Fruit fly (Drosophila melanogaster) whole organism, prepupa: Measurements from ENCODE around the gene Gdi.
A peak's percentile ranks its signal among the peaks of the same experiment; 100 is the strongest.

Source experiments
- Blimp-1 ChIP-seq: fragments of 200-800 bp; sonication (Bioruptor generic); optimal IDR thresholded peaks from 3 replicates; lab custom pipeline; 2017; ENCODE audit warnings: missing biosample characterization, missing genetic modification characterization, mild to moderate bottlenecking, moderate library complexity, missing genetic modification reagents
- CG10631 ChIP-seq: fragments of 200-800 bp; sonication (Bioruptor generic); optimal IDR thresholded peaks from 2 replicates; lab custom pipeline; 2016; ENCODE audit warnings: missing biosample characterization, missing genetic modification characterization
- CG10669 ChIP-seq: fragments of 200-800 bp; sonication (Bioruptor generic); optimal IDR thresholded peaks from 3 replicates; lab custom pipeline; 2018; ENCODE audit warnings: missing biosample characterization, mild to moderate bottlenecking, missing genetic modification characterization, moderate library complexity
- CG11294 ChIP-seq: fragments of 200-800 bp; sonication (Bioruptor generic); IDR thresholded peaks from 2 replicates; pipeline ENCODE4 v1.3.6; 2022; ENCODE audit warnings: missing biosample characterization, missing genetic modification characterization
- CG11762 ChIP-seq: fragments of 200-800 bp; sonication (Bioruptor generic); optimal IDR thresholded peaks from 3 replicates; lab custom pipeline; 2016; ENCODE audit warnings: missing biosample characterization, missing genetic modification characterization; ENCODE audit not compliant: insufficient read depth
- CG15336 ChIP-seq: fragments of 200-800 bp; sonication (Bioruptor generic); IDR thresholded peaks from 2 replicates; pipeline ENCODE4 v1.3.6; 2022; ENCODE audit warnings: missing biosample characterization, missing genetic modification characterization
- CG1621 ChIP-seq: fragments of 200-800 bp; sonication (Bioruptor generic); optimal IDR thresholded peaks from 3 replicates; lab custom pipeline; 2018; ENCODE audit warnings: missing biosample characterization, mild to moderate bottlenecking, missing genetic modification characterization
- CG16779 ChIP-seq: fragments of 200-800 bp; sonication (Bioruptor generic); optimal IDR thresholded peaks from 3 replicates; lab custom pipeline; 2017; ENCODE audit warnings: missing biosample characterization, mild to moderate bottlenecking, missing genetic modification characterization
- CG3032 ChIP-seq: fragments of 200-800 bp; optimal IDR thresholded peaks from 2 replicates; lab custom pipeline; 2019; ENCODE audit warnings: missing biosample characterization, mild to moderate bottlenecking, missing genetic modification characterization, moderate library complexity
- CG31627 ChIP-seq: fragments of 200-800 bp; sonication (Bioruptor generic); optimal IDR thresholded peaks from 3 replicates; lab custom pipeline; 2016; ENCODE audit warnings: missing biosample characterization, missing genetic modification characterization
- CG4318 ChIP-seq: fragments of 200-800 bp; sonication (Bioruptor generic); optimal IDR thresholded peaks from 3 replicates; lab custom pipeline; 2017; ENCODE audit warnings: missing biosample characterization, mild to moderate bottlenecking, missing genetic modification characterization
- CG6163 ChIP-seq: fragments of 200-800 bp; sonication (Bioruptor generic); IDR thresholded peaks from 3 replicates; pipeline ENCODE4 v1.3.6; 2022; ENCODE audit warnings: missing biosample characterization, missing genetic modification characterization
- CG6276 ChIP-seq: fragments of 200-800 bp; sonication (Bioruptor generic); optimal IDR thresholded peaks from 2 replicates; lab custom pipeline; 2017; ENCODE audit warnings: missing biosample characterization, mild to moderate bottlenecking, missing genetic modification characterization
- CG6792 ChIP-seq: fragments of 200-800 bp; sonication (Bioruptor generic); optimal IDR thresholded peaks from 3 replicates; lab custom pipeline; 2016; ENCODE audit warnings: missing biosample characterization, missing genetic modification characterization
- CG6808 ChIP-seq: fragments of 200-800 bp; sonication (Bioruptor generic); optimal IDR thresholded peaks from 3 replicates; lab custom pipeline; 2017; ENCODE audit warnings: missing biosample characterization, missing genetic modification characterization, mild to moderate bottlenecking, moderate library complexity, missing genetic modification reagents
- CG6854 ChIP-seq: fragments of 200-800 bp; sonication (Bioruptor generic); optimal IDR thresholded peaks from 2 replicates; lab custom pipeline; 2017; ENCODE audit warnings: missing biosample characterization, mild to moderate bottlenecking, missing genetic modification characterization
- CG7368 ChIP-seq: fragments of 200-800 bp; sonication (Bioruptor generic); optimal IDR thresholded peaks from 3 replicates; lab custom pipeline; 2016; ENCODE audit warnings: missing biosample characterization, missing genetic modification characterization
- CG8119 ChIP-seq: fragments of 200-800 bp; sonication (Bioruptor generic); IDR thresholded peaks from 3 replicates; pipeline ENCODE4 v1.3.6; 2022; ENCODE audit warnings: missing biosample characterization, missing genetic modification characterization
- CG8319 ChIP-seq: fragments of 200-800 bp; sonication (Bioruptor generic); optimal IDR thresholded peaks from 3 replicates; lab custom pipeline; 2016; ENCODE audit warnings: missing biosample characterization, missing genetic modification characterization
- CG8632 ChIP-seq: fragments of 200-800 bp; sonication (Bioruptor generic); optimal IDR thresholded peaks from 3 replicates; lab custom pipeline; 2016; ENCODE audit warnings: missing biosample characterization, missing genetic modification characterization
- CG9139 ChIP-seq: fragments of 200-800 bp; sonication (Bioruptor generic); optimal IDR thresholded peaks from 3 replicates; lab custom pipeline; 2017; ENCODE audit warnings: missing biosample characterization, mild to moderate bottlenecking, missing genetic modification characterization
- Eip75B ChIP-seq: fragments of 200-800 bp; sonication (Bioruptor generic); optimal IDR thresholded peaks from 3 replicates; lab custom pipeline; 2016; ENCODE audit warnings: missing biosample characterization, missing genetic modification characterization
- Eip78C ChIP-seq: fragments of 200-800 bp; sonication (Bioruptor generic); peaks from one replicate; lab custom pipeline; 2016; ENCODE audit warnings: missing biosample characterization, missing genetic modification characterization
- Eip93F ChIP-seq: fragments of 200-800 bp; sonication (Bioruptor generic); optimal IDR thresholded peaks from 2 replicates; lab custom pipeline; 2016; ENCODE audit warnings: missing biosample characterization, mild to moderate bottlenecking, missing genetic modification characterization
- Ets21C ChIP-seq: fragments of 200-800 bp; sonication (Bioruptor generic); optimal IDR thresholded peaks from 3 replicates; lab custom pipeline; 2016; ENCODE audit warnings: missing biosample characterization, missing genetic modification characterization
- Ets96B ChIP-seq: fragments of 200-800 bp; optimal IDR thresholded peaks from 2 replicates; lab custom pipeline; 2019; ENCODE audit warnings: missing biosample characterization, mild to moderate bottlenecking, missing genetic modification characterization, moderate library complexity
- Gug ChIP-seq: fragments of 200-800 bp; sonication (Bioruptor generic); IDR thresholded peaks from 2 replicates; pipeline ENCODE4 v1.3.6; 2022; ENCODE audit warnings: missing biosample characterization, missing genetic modification characterization
- Hr4 ChIP-seq: fragments of 200-800 bp; sonication (Bioruptor generic); optimal IDR thresholded peaks from 3 replicates; lab custom pipeline; 2016; ENCODE audit warnings: missing biosample characterization, missing genetic modification characterization
- Lpt ChIP-seq: fragments of 200-800 bp; sonication (Bioruptor generic); optimal IDR thresholded peaks from 3 replicates; lab custom pipeline; 2016; ENCODE audit warnings: missing biosample characterization, missing genetic modification characterization
- Met ChIP-seq: fragments of 200-800 bp; sonication (Bioruptor generic); optimal IDR thresholded peaks from 3 replicates; lab custom pipeline; 2016; ENCODE audit warnings: missing biosample characterization, missing genetic modification characterization
- Smox ChIP-seq: fragments of 200-800 bp; sonication (Bioruptor generic); optimal IDR thresholded peaks from 3 replicates; lab custom pipeline; 2016; ENCODE audit warnings: missing biosample characterization, missing genetic modification characterization
- Sox102F ChIP-seq: fragments of 200-800 bp; sonication (Bioruptor generic); optimal IDR thresholded peaks from 2 replicates; lab custom pipeline; 2016; ENCODE audit warnings: missing biosample characterization, mild to moderate bottlenecking, missing genetic modification characterization
- Sox14 ChIP-seq: fragments of 200-800 bp; sonication (Bioruptor generic); optimal IDR thresholded peaks from 3 replicates; lab custom pipeline; 2016; ENCODE audit warnings: missing biosample characterization, missing genetic modification characterization
- achi ChIP-seq: fragments of 200-800 bp; sonication (Bioruptor generic); optimal IDR thresholded peaks from 3 replicates; lab custom pipeline; 2016; ENCODE audit warnings: missing biosample characterization, missing genetic modification characterization
- acj6 ChIP-seq: fragments of 200-800 bp; sonication (Bioruptor generic); optimal IDR thresholded peaks from 3 replicates; lab custom pipeline; 2016; ENCODE audit warnings: missing biosample characterization, missing genetic modification characterization
- cyc ChIP-seq: fragments of 200-800 bp; sonication (Bioruptor generic); optimal IDR thresholded peaks from 3 replicates; lab custom pipeline; 2016; ENCODE audit warnings: missing biosample characterization, missing genetic modification characterization
- dac ChIP-seq: fragments of 200-800 bp; sonication (Bioruptor generic); optimal IDR thresholded peaks from 2 replicates; lab custom pipeline; 2017; ENCODE audit warnings: missing biosample characterization, mild to moderate bottlenecking, missing genetic modification characterization
- dsx ChIP-seq: fragments of 200-800 bp; optimal IDR thresholded peaks from 3 replicates; lab custom pipeline; 2019; ENCODE audit warnings: missing biosample characterization, mild to moderate bottlenecking, missing genetic modification characterization, moderate library complexity; ENCODE audit not compliant: poor library complexity, severe bottlenecking
- eg ChIP-seq: fragments of 200-800 bp; sonication (Bioruptor generic); IDR thresholded peaks from 3 replicates; pipeline ENCODE4 v1.3.6; 2022; ENCODE audit warnings: missing biosample characterization, missing genetic modification characterization
- esn ChIP-seq: fragments of 200-800 bp; sonication (Bioruptor generic); optimal IDR thresholded peaks from 2 replicates; lab custom pipeline; 2016; ENCODE audit warnings: missing biosample characterization, mild to moderate bottlenecking, missing genetic modification characterization, moderate library complexity
- fd59A ChIP-seq: fragments of 200-800 bp; sonication (Bioruptor generic); optimal IDR thresholded peaks from 2 replicates; lab custom pipeline; 2017; ENCODE audit warnings: missing biosample characterization, mild to moderate bottlenecking, missing genetic modification characterization, missing genetic modification reagents
- fd85E ChIP-seq: fragments of 200-800 bp; sonication (Bioruptor generic); optimal IDR thresholded peaks from 3 replicates; lab custom pipeline; 2016; ENCODE audit warnings: missing biosample characterization, missing genetic modification characterization
- fkh ChIP-seq: fragments of 200-800 bp; sonication (Bioruptor generic); optimal IDR thresholded peaks from 3 replicates; lab custom pipeline; 2017; ENCODE audit warnings: missing biosample characterization, mild to moderate bottlenecking, missing genetic modification characterization, moderate library complexity
- lz ChIP-seq: fragments of 200-800 bp; sonication (Bioruptor generic); optimal IDR thresholded peaks from 3 replicates; lab custom pipeline; 2016; ENCODE audit warnings: missing biosample characterization, missing genetic modification characterization
- net ChIP-seq: fragments of 200-800 bp; sonication (Bioruptor generic); optimal IDR thresholded peaks from 3 replicates; lab custom pipeline; 2016; ENCODE audit warnings: missing biosample characterization, missing genetic modification characterization
- salr ChIP-seq, 2 experiments: fragments of 200-800 bp; sonication (Bioruptor generic); optimal IDR thresholded peaks; 3 replicates each; lab custom pipeline; 2016 to 2018; ENCODE audit warnings: missing biosample characterization in 2 of 2, missing genetic modification characterization in 2 of 2, mild to moderate bottlenecking in 1 of 2
- spab ChIP-seq: fragments of 200-800 bp; sonication (Bioruptor generic); optimal IDR thresholded peaks from 2 replicates; lab custom pipeline; 2017; ENCODE audit warnings: missing biosample characterization, mild to moderate bottlenecking, missing genetic modification characterization, missing genetic modification reagents
- ss ChIP-seq, 2 experiments: fragments of 200-800 bp; sonication (Bioruptor generic); optimal IDR thresholded peaks; 2 replicates in 1 of 2; 3 replicates in 1 of 2; lab custom pipeline; 2017 to 2018; ENCODE audit warnings: mild to moderate bottlenecking in 2 of 2, missing biosample characterization in 2 of 2, missing genetic modification characterization in 2 of 2, moderate library complexity in 1 of 2
- svp ChIP-seq: fragments of 200-800 bp; sonication (Bioruptor generic); peaks from one replicate; lab custom pipeline; 2016; ENCODE audit warnings: missing biosample characterization, missing genetic modification characterization
- topi ChIP-seq: fragments of 200-800 bp; sonication (Bioruptor generic); optimal IDR thresholded peaks from 3 replicates; lab custom pipeline; 2016; ENCODE audit warnings: missing biosample characterization, missing genetic modification characterization

Gdi gene

dm6 chr2L:9498185-9498984, 3.7 kb upstream of the Gdi start:
- TF ChIP-seq spab (GFP tag; lab: Kevin White, UChicago): peak; percentile 39
- peak; percentile 10; the same call in 1 of the 2 replicates for TF ChIP-seq CG11294 (GFP tag; lab: Robert Waterston, UW)
- peak; percentile 15 for TF ChIP-seq CG8632
- TF ChIP-seq CG8119 (GFP tag; lab: Robert Waterston, UW): peak; percentile 71
- peak; percentile 70 for TF ChIP-seq CG6163
- peak; percentile 35 for TF ChIP-seq CG3032 (tag; lab: Kevin White, UChicago)
- TF ChIP-seq Lpt (GFP tag; lab: Kevin White, UChicago): no peak
- TF ChIP-seq CG11762 (GFP tag; lab: Kevin White, UChicago): peak; percentile 42
- no peak for TF ChIP-seq CG9139 (GFP tag; lab: Kevin White, UChicago)
- peak; percentile 90 for TF ChIP-seq Eip78C (GFP tag; lab: Kevin White, UChicago)
- no peak for TF ChIP-seq dac (GFP tag; lab: Kevin White, UChicago)
- peak; percentile 27 for TF ChIP-seq Blimp-1 (GFP tag; lab: Kevin White, UChicago)
- no peak for TF ChIP-seq fd85E
- TF ChIP-seq ss (GFP tag; optimal IDR thresholded peaks at IDR 0.05; lab: Kevin White, UChicago): no peak
- peak; percentile 41 for TF ChIP-seq CG6276 (GFP tag; lab: Kevin White, UChicago)
- TF ChIP-seq Ets96B (tag; lab: Kevin White, UChicago): peak; percentile 49
- peak; percentile 31 for TF ChIP-seq CG10631 (GFP tag; lab: Kevin White, UChicago)
- TF ChIP-seq Hr4 (GFP tag; lab: Kevin White, UChicago): peak; percentile 66
- TF ChIP-seq achi (GFP tag; lab: Kevin White, UChicago): peak; percentile 31
- peak; percentile 77 for TF ChIP-seq Eip93F
- no peak for TF ChIP-seq dsx
- TF ChIP-seq net (GFP tag; lab: Kevin White, UChicago): peak; percentile 66
- peak; percentile 30 for TF ChIP-seq CG8319 (GFP tag; lab: Kevin White, UChicago)
- peak; percentile 50; the same call in 1 of the 2 replicates for TF ChIP-seq CG15336 (GFP tag; lab: Robert Waterston, UW)
- no peak for TF ChIP-seq CG6854 (GFP tag; lab: Kevin White, UChicago)
- TF ChIP-seq salr (GFP tag; optimal IDR thresholded peaks at IDR 0.05; lab: Kevin White, UChicago): peak in 1 of 2 experiments; percentile 19
- TF ChIP-seq fd59A (GFP tag; lab: Kevin White, UChicago): no peak
- TF ChIP-seq CG1621: no peak
- peak; percentile 61 for TF ChIP-seq topi (GFP tag; lab: Kevin White, UChicago)
- peak; percentile 30 for TF ChIP-seq Eip75B (GFP tag; lab: Kevin White, UChicago)
- TF ChIP-seq CG16779 (tag; lab: Kevin White, UChicago): peak; percentile 1
- peak; percentile 81 for TF ChIP-seq svp (GFP tag; lab: Kevin White, UChicago)
- peak; percentile 13 for TF ChIP-seq CG6808 (GFP tag; lab: Kevin White, UChicago)
- TF ChIP-seq Sox102F (GFP tag; lab: Kevin White, UChicago): peak; percentile 7
- peak; percentile 64 for TF ChIP-seq lz (GFP tag; lab: Kevin White, UChicago)
- TF ChIP-seq fkh (GFP tag; lab: Kevin White, UChicago): no peak
- peak; percentile 40 for TF ChIP-seq CG6792
- TF ChIP-seq cyc: peak; percentile 51
- TF ChIP-seq Ets21C (GFP tag; lab: Kevin White, UChicago): no peak
- peak; percentile 52 for TF ChIP-seq Smox
- peak; percentile 43 for TF ChIP-seq CG10669 (GFP tag; lab: Kevin White, UChicago)
- TF ChIP-seq CG31627 (GFP tag; lab: Kevin White, UChicago): peak; percentile 44
- peak; percentile 59 for TF ChIP-seq Met (GFP tag; lab: Kevin White, UChicago)
- peak; percentile 57; the same call in 2 of the 3 replicates for TF ChIP-seq eg
- TF ChIP-seq esn: peak; percentile 69
- TF ChIP-seq acj6 (GFP tag; lab: Kevin White, UChicago): peak; percentile 56
- TF ChIP-seq CG7368 (GFP tag; lab: Kevin White, UChicago): peak; percentile 38
- peak; percentile 14 for TF ChIP-seq CG4318 (GFP tag; lab: Kevin White, UChicago)
- TF ChIP-seq Sox14 (GFP tag; lab: Kevin White, UChicago): peak; percentile 62
- peak; percentile 22; the same call in 1 of the 2 replicates for TF ChIP-seq Gug (GFP tag; lab: Robert Waterston, UW)
